Worm (Caenorhabditis elegans) whole organism, L4/young adult: ENCODE results near the gene srt-32.

Experiments used
- W03F9.2 ChIP-seq: fragments of 150-350 bp; optimal IDR thresholded peaks from 2 replicates; lab custom pipeline; 2014; ENCODE audit warnings: missing biosample characterization, missing genetic modification characterization
- dao-5 ChIP-seq: sonication (generic microtip); optimal IDR thresholded peaks from 2 replicates; lab custom pipeline; 2016; ENCODE audit warnings: missing genotype, missing genetic modification characterization, moderate library complexity, missing compliant biosample characterization
- him-1 ChIP-seq: sonication (generic microtip); optimal IDR thresholded peaks from 2 replicates; lab custom pipeline; 2016; ENCODE audit warnings: missing genotype, missing genetic modification reagents, missing genetic modification characterization, missing compliant biosample characterization

srt-32 gene

ce11 chrV:14539355-14539754, 20.1 kb upstream of the srt-32 start:
- TF ChIP-seq him-1 (tag; lab: Kevin White, UChicago) (no peak), dao-5 (tag; lab: Kevin White, UChicago) (no peak), W03F9.2 (no peak)

- TF ChIP-seq him-1 (tag; lab: Kevin White, UChicago) (no peak), W03F9.2 (no peak), dao-5 (tag; lab: Kevin White, UChicago) (no peak)
These were observed 18.5 kb upstream of the srt-32 start for ce11 chrV:14540932-14541331.

ce11 chrV:14542138-14542537, 17.3 kb upstream of the srt-32 start:
- TF ChIP-seq him-1 (tag; lab: Kevin White, UChicago) (no peak), dao-5 (tag; lab: Kevin White, UChicago) (no peak), W03F9.2 (no peak)

- TF ChIP-seq him-1 (tag; lab: Kevin White, UChicago) (no peak), dao-5 (tag; lab: Kevin White, UChicago) (no peak), W03F9.2 (no peak)
These were observed 13.6 kb upstream of the srt-32 start, which contains the start of gene rike-1 for ce11 chrV:14545816-14546283. TSS of gene rike-1 (minus strand) at chrV:14545866.

- TF ChIP-seq dao-5 (tag; lab: Kevin White, UChicago) (no peak), him-1 (tag; lab: Kevin White, UChicago) (no peak), W03F9.2 (no peak)
These were observed 12.8 kb upstream of the srt-32 start, which contains the start of gene C53A5.13 for ce11 chrV:14546569-14546968. TSS of gene C53A5.13 (plus strand) at chrV:14546869.

ce11 chrV:14548510-14548909, 10.9 kb upstream of the srt-32 start:
- TF ChIP-seq dao-5 (tag; lab: Kevin White, UChicago): no peak
- no peak for TF ChIP-seq him-1 (tag; lab: Kevin White, UChicago)
- TF ChIP-seq W03F9.2: no peak

- TF ChIP-seq dao-5 (tag; lab: Kevin White, UChicago): no peak
- TF ChIP-seq W03F9.2: no peak
- TF ChIP-seq him-1 (tag; lab: Kevin White, UChicago): no peak
These were observed 3.2 kb upstream of the srt-32 start, which contains the start of gene srg-47 for ce11 chrV:14556187-14556586. TSS of gene srg-47 (minus strand) at chrV:14556287.

ce11 chrV:14558757-14559156, 655 bp upstream of the srt-32 start, which contains the start of gene C53A5.9:
TSS of gene C53A5.9 (minus strand) at chrV:14558857.
- TF ChIP-seq W03F9.2 (no peak), him-1 (tag; lab: Kevin White, UChicago) (no peak), dao-5 (tag; lab: Kevin White, UChicago) (no peak)

ce11 chrV:14562589-14562988, 3.2 kb downstream of the srt-32 start, which contains the start of gene C53A5.11:
TSS of gene C53A5.11 (plus strand) at chrV:14562889.
- TF ChIP-seq him-1 (tag; lab: Kevin White, UChicago): no peak
- no peak for TF ChIP-seq W03F9.2
- no peak for TF ChIP-seq dao-5 (tag; lab: Kevin White, UChicago)

ce11 chrV:14576745-14577373, 17.4 kb downstream of the srt-32 start:
- TF ChIP-seq dao-5 (tag; lab: Kevin White, UChicago) (no peak), W03F9.2 (no peak), him-1 (tag; lab: Kevin White, UChicago) (no peak)

- TF ChIP-seq dao-5 (tag; lab: Kevin White, UChicago) (no peak), W03F9.2 (no peak)
These were observed 20.2 kb downstream of the srt-32 start, which contains the start of gene gar-3 for ce11 chrV:14579619-14580018. TSS of gene gar-3 (minus strand) at chrV:14579719.

ce11 chrV:14585351-14585750, 25.9 kb downstream of the srt-32 start, which contains the start of gene Y40H4A.2:
TSS of gene Y40H4A.2 (minus strand) at chrV:14585451.
- no peak for TF ChIP-seq dao-5 (tag; lab: Kevin White, UChicago)
- TF ChIP-seq him-1 (tag; lab: Kevin White, UChicago): no peak
- no peak for TF ChIP-seq W03F9.2

- TF ChIP-seq W03F9.2 (no peak), dao-5 (tag; lab: Kevin White, UChicago) (no peak), him-1 (tag; lab: Kevin White, UChicago) (no peak)
These were observed 34.7 kb downstream of the srt-32 start for ce11 chrV:14594103-14594502.

ce11 chrV:14594943-14595342, 35.5 kb downstream of the srt-32 start:
- TF ChIP-seq dao-5 (tag; lab: Kevin White, UChicago) (no peak), him-1 (tag; lab: Kevin White, UChicago) (no peak), W03F9.2 (no peak)
